Worm (Caenorhabditis elegans) whole organism, L2 larva: ENCODE results near the gene ant-1.4.

Experiments
- C34F6.9 ChIP-seq: fragments of 150-350 bp; optimal IDR thresholded peaks from 2 replicates; lab custom pipeline; 2014; ENCODE audit warnings: missing biosample characterization, missing genetic modification characterization
- R02D3.7 ChIP-seq: fragments of 150-350 bp; optimal IDR thresholded peaks from 2 replicates; lab custom pipeline; 2014; ENCODE audit warnings: missing biosample characterization, missing genetic modification characterization
- Y55F3AM.14 ChIP-seq: fragments of 200-800 bp; sonication (Bioruptor generic); optimal IDR thresholded peaks from 2 replicates; lab custom pipeline; 2018; ENCODE audit warnings: mild to moderate bottlenecking, missing genetic modification characterization, missing compliant biosample characterization
- ZK546.5 ChIP-seq: sonication (generic microtip); optimal IDR thresholded peaks from 2 replicates; lab custom pipeline; 2017; ENCODE audit warnings: missing biosample characterization, missing genetic modification characterization
- alr-1 ChIP-seq: fragments of 150-350 bp; optimal IDR thresholded peaks from 2 replicates; lab custom pipeline; 2014; ENCODE audit warnings: missing biosample characterization, missing genetic modification characterization
- aly-2 ChIP-seq: fragments of 150-350 bp; optimal IDR thresholded peaks from 2 replicates; lab custom pipeline; 2014; ENCODE audit warnings: missing biosample characterization, missing genetic modification characterization
- ceh-16 ChIP-seq: fragments of 150-350 bp; optimal IDR thresholded peaks from 2 replicates; lab custom pipeline; 2014; ENCODE audit warnings: missing biosample characterization, missing genetic modification characterization
- crh-2 ChIP-seq: sonication (generic microtip); optimal IDR thresholded peaks from 2 replicates; lab custom pipeline; 2017; ENCODE audit warnings: missing biosample characterization, missing genetic modification characterization
- dmd-4 ChIP-seq: sonication (generic microtip); optimal IDR thresholded peaks from 2 replicates; lab custom pipeline; 2017; ENCODE audit warnings: missing biosample characterization, missing genetic modification characterization
- elt-1 ChIP-seq: fragments of 150-350 bp; optimal IDR thresholded peaks from 2 replicates; lab custom pipeline; 2014; ENCODE audit warnings: missing biosample characterization, missing genetic modification characterization
- elt-3 ChIP-seq: sonication (generic microtip); optimal IDR thresholded peaks from 2 replicates; lab custom pipeline; 2017; ENCODE audit warnings: missing biosample characterization, missing genetic modification characterization
- fos-1 ChIP-seq: fragments of 150-350 bp; optimal IDR thresholded peaks from 2 replicates; lab custom pipeline; 2014; ENCODE audit warnings: missing biosample characterization, missing genetic modification characterization
- gmeb-1 ChIP-seq: fragments of 150-350 bp; optimal IDR thresholded peaks from 2 replicates; lab custom pipeline; 2014; ENCODE audit warnings: missing biosample characterization, missing genetic modification characterization
- lin-11 ChIP-seq: fragments of 150-350 bp; sonication (generic microtip); optimal IDR thresholded peaks from 2 replicates; lab custom pipeline; 2014; ENCODE audit warnings: missing biosample characterization, missing genetic modification characterization, inconsistent platforms, mixed read lengths
- lin-13 ChIP-seq: fragments of 150-350 bp; optimal IDR thresholded peaks from 2 replicates; lab custom pipeline; 2014; ENCODE audit warnings: missing biosample characterization, missing genetic modification reagents, missing genetic modification characterization
- mab-5 ChIP-seq: fragments of 150-350 bp; optimal IDR thresholded peaks from 2 replicates; lab custom pipeline; 2014; ENCODE audit warnings: missing biosample characterization, missing genetic modification characterization
- mbf-1 ChIP-seq: sonication (generic microtip); optimal IDR thresholded peaks from 2 replicates; lab custom pipeline; 2017; ENCODE audit warnings: missing biosample characterization, missing genetic modification characterization
- mdl-1 ChIP-seq, 2 experiments: fragments of 150-350 bp in 1 of 2; sonication (generic microtip) in 1 of 2; optimal IDR thresholded peaks; 2 replicates each; lab custom pipeline; 2017; ENCODE audit warnings: missing biosample characterization in 2 of 2, missing genetic modification characterization in 2 of 2
- nhr-10 ChIP-seq: sonication (generic microtip); optimal IDR thresholded peaks from 2 replicates; lab custom pipeline; 2017; ENCODE audit warnings: missing biosample characterization, missing genetic modification characterization
- nhr-11 ChIP-seq: fragments of 150-350 bp; optimal IDR thresholded peaks from 2 replicates; lab custom pipeline; 2014; ENCODE audit warnings: missing biosample characterization, missing genetic modification characterization
- nhr-129 ChIP-seq: fragments of 150-350 bp; optimal IDR thresholded peaks from 2 replicates; lab custom pipeline; 2014; ENCODE audit warnings: missing biosample characterization, missing genetic modification characterization
- nhr-21 ChIP-seq: fragments of 150-350 bp; optimal IDR thresholded peaks from 2 replicates; lab custom pipeline; 2014; ENCODE audit warnings: missing biosample characterization, missing genetic modification characterization
- nhr-23 ChIP-seq: fragments of 150-350 bp; optimal IDR thresholded peaks from 2 replicates; lab custom pipeline; 2014; ENCODE audit warnings: missing biosample characterization, missing genetic modification reagents, missing genetic modification characterization
- nhr-237 ChIP-seq: fragments of 150-350 bp; optimal IDR thresholded peaks from 2 replicates; lab custom pipeline; 2014; ENCODE audit warnings: missing biosample characterization, missing genetic modification characterization
- nhr-25 ChIP-seq: fragments of 150-350 bp; sonication (generic microtip); optimal IDR thresholded peaks from 3 replicates; lab custom pipeline; 2014; ENCODE audit warnings: missing biosample characterization, missing genetic modification characterization
- nhr-6 ChIP-seq: fragments of 150-350 bp; optimal IDR thresholded peaks from 2 replicates; lab custom pipeline; 2014; ENCODE audit warnings: missing biosample characterization, missing genetic modification characterization
- nhr-77 ChIP-seq: fragments of 150-350 bp; optimal IDR thresholded peaks from 2 replicates; lab custom pipeline; 2014; ENCODE audit warnings: missing biosample characterization, missing genetic modification characterization
- sem-4 ChIP-seq: fragments of 150-350 bp; optimal IDR thresholded peaks from 2 replicates; lab custom pipeline; 2014; ENCODE audit warnings: missing biosample characterization, missing genetic modification reagents, missing genetic modification characterization
- skn-1 ChIP-seq: sonication (generic microtip); optimal IDR thresholded peaks from 2 replicates; lab custom pipeline; 2017; ENCODE audit warnings: missing biosample characterization, missing genetic modification characterization
- sma-3 ChIP-seq: sonication (generic microtip); optimal IDR thresholded peaks from 2 replicates; lab custom pipeline; 2016; ENCODE audit warnings: missing genetic modification reagents, missing genetic modification characterization, missing compliant biosample characterization
- sma-9 ChIP-seq, 2 experiments: fragments of 150-350 bp in 1 of 2; sonication (generic microtip) in 1 of 2; optimal IDR thresholded peaks; 2 replicates each; lab custom pipeline; 2014 to 2016; ENCODE audit warnings: missing genetic modification characterization in 2 of 2, mild to moderate bottlenecking in 1 of 2, missing biosample characterization in 1 of 2, missing compliant biosample characterization in 1 of 2, missing genetic modification reagents in 1 of 2, moderate library complexity in 1 of 2
- snpc-4 ChIP-seq: fragments of 150-350 bp; optimal IDR thresholded peaks from 2 replicates; lab custom pipeline; 2014; ENCODE audit warnings: missing biosample characterization, missing genetic modification characterization
- unc-55 ChIP-seq: fragments of 150-350 bp; sonication (generic microtip); optimal IDR thresholded peaks from 3 replicates; lab custom pipeline; 2014; ENCODE audit warnings: missing biosample characterization, missing genetic modification reagents, missing genetic modification characterization
- unc-62 ChIP-seq: fragments of 150-350 bp; optimal IDR thresholded peaks from 2 replicates; lab custom pipeline; 2014; ENCODE audit warnings: missing biosample characterization, missing genetic modification reagents, missing genetic modification characterization
- zag-1 ChIP-seq: fragments of 150-350 bp; optimal IDR thresholded peaks from 2 replicates; lab custom pipeline; 2014; ENCODE audit warnings: missing biosample characterization, missing genetic modification characterization
- ztf-4 ChIP-seq: fragments of 150-350 bp; optimal IDR thresholded peaks from 2 replicates; lab custom pipeline; 2014; ENCODE audit warnings: missing biosample characterization, missing genetic modification characterization

ant-1.4 gene

ce11 chrIV:8454076-8454475 is 6.0 kb downstream of the ant-1.4 start:
- TF ChIP-seq fos-1 (tag; lab: Kevin White, UChicago) = peak; percentile 44
- TF ChIP-seq aly-2 (tag; lab: Kevin White, UChicago) = no peak
- no peak for TF ChIP-seq ZK546.5 (tag; lab: Kevin White, UChicago)
- no peak for TF ChIP-seq gmeb-1
- no peak for TF ChIP-seq zag-1
- TF ChIP-seq mbf-1 (tag; lab: Kevin White, UChicago) = no peak
- TF ChIP-seq, all 48 proteins: peak for 1

- TF ChIP-seq gmeb-1 (peak; percentile 19), fos-1 (tag; lab: Kevin White, UChicago) (peak; percentile 65), C34F6.9 (tag; lab: Kevin White, UChicago) (no peak), unc-62 (GFP tag; lab: Kevin White, UChicago) (no peak), crh-2 (peak; percentile 63), sma-9 (GFP tag; optimal IDR thresholded peaks at IDR 0.05; lab: Kevin White, UChicago) (peak; percentile 55), sma-9 (tag; optimal IDR thresholded peaks at IDR 0.05; lab: Kevin White, UChicago) (no peak), nhr-129 (peak; percentile 4)
- TF ChIP-seq, all 48 proteins: peak for 5
Observed at ce11 chrIV:8453178-8453577, 6.9 kb downstream of the ant-1.4 start.

- TF ChIP-seq sma-3 (GFP tag; lab: Kevin White, UChicago) (no peak), gmeb-1 (no peak), nhr-10 (tag; lab: Kevin White, UChicago) (no peak), mab-5 (tag; lab: Kevin White, UChicago) (no peak), fos-1 (tag; lab: Kevin White, UChicago) (peak; percentile 34), nhr-6 (tag; lab: Kevin White, UChicago) (no peak), sma-9 (GFP tag; optimal IDR thresholded peaks at IDR 0.05; lab: Kevin White, UChicago) (peak; percentile 15), sma-9 (tag; optimal IDR thresholded peaks at IDR 0.05; lab: Kevin White, UChicago) (no peak)
Observed at ce11 chrIV:8451709-8452248, 8.3 kb downstream of the ant-1.4 start, which contains the start of gene eppl-1. TSS of gene eppl-1 (minus strand) at chrIV:8451759.

- peak; percentile 71 for TF ChIP-seq sma-9 (GFP tag; optimal IDR thresholded peaks at IDR 0.05; lab: Kevin White, UChicago)
- TF ChIP-seq sma-9 (tag; optimal IDR thresholded peaks at IDR 0.05; lab: Kevin White, UChicago) = no peak
- TF ChIP-seq gmeb-1 = peak; percentile 38
- peak; percentile 86 for TF ChIP-seq fos-1 (tag; lab: Kevin White, UChicago)
- TF ChIP-seq unc-62 (GFP tag; lab: Kevin White, UChicago) = no peak
- no peak for TF ChIP-seq zag-1
- peak; percentile 48 for TF ChIP-seq crh-2
Observed at ce11 chrIV:8450534-8450933, 9.6 kb downstream of the ant-1.4 start.

ce11 chrIV:8449869-8450268 is 10.2 kb downstream of the ant-1.4 start:
- TF ChIP-seq nhr-129 (no peak), ZK546.5 (tag; lab: Kevin White, UChicago) (no peak), C34F6.9 (tag; lab: Kevin White, UChicago) (no peak), lin-11 (tag; lab: Kevin White, UChicago) (no peak)
- TF ChIP-seq, all 48 proteins: peak for 0

- no peak for TF ChIP-seq sma-9 (GFP tag; optimal IDR thresholded peaks at IDR 0.05; lab: Kevin White, UChicago)
- TF ChIP-seq sma-9 (tag; optimal IDR thresholded peaks at IDR 0.05; lab: Kevin White, UChicago) = no peak
- TF ChIP-seq lin-13 (GFP tag; lab: Kevin White, UChicago) = no peak
- no peak for TF ChIP-seq snpc-4
- no peak for TF ChIP-seq nhr-6 (tag; lab: Kevin White, UChicago)
- no peak for TF ChIP-seq unc-55 (GFP tag; lab: Kevin White, UChicago)
- no peak for TF ChIP-seq nhr-129
Observed at ce11 chrIV:8446904-8447303, 13.2 kb downstream of the ant-1.4 start, which contains the start of gene T01B11.1. TSS of gene T01B11.1 (plus strand) at chrIV:8447204.

- TF ChIP-seq fos-1 (tag; lab: Kevin White, UChicago) (peak; percentile 91), nhr-21 (tag; lab: Kevin White, UChicago) (peak; percentile 96), dmd-4 (tag; lab: Kevin White, UChicago) (no peak), mdl-1 (tag; optimal IDR thresholded peaks at IDR 0.05; lab: Kevin White, UChicago) (peak; percentile 81 to 94), nhr-237 (tag; lab: Kevin White, UChicago) (peak; percentile 45), elt-1 (tag; lab: Kevin White, UChicago) (no peak), ztf-4 (peak; percentile 93), nhr-10 (tag; lab: Kevin White, UChicago) (peak; percentile 71), gmeb-1 (peak; percentile 88), sem-4 (peak; percentile 96), mbf-1 (tag; lab: Kevin White, UChicago) (no peak), nhr-11 (no peak), unc-62 (GFP tag; lab: Kevin White, UChicago) (peak; percentile 43), elt-3 (tag; lab: Kevin White, UChicago) (no peak), nhr-23 (tag; lab: Kevin White, UChicago) (no peak), nhr-77 (tag; lab: Kevin White, UChicago) (peak; percentile 39), mab-5 (tag; lab: Kevin White, UChicago) (peak; percentile 82), crh-2 (peak; percentile 97), ceh-16 (tag; lab: Kevin White, UChicago) (peak; percentile 87), unc-55 (GFP tag; lab: Kevin White, UChicago) (peak; percentile 99), R02D3.7 (peak; percentile 42), skn-1 (tag; lab: Kevin White, UChicago) (no peak), ZK546.5 (tag; lab: Kevin White, UChicago) (peak; percentile 87), nhr-129 (peak; percentile 96), Y55F3AM.14 (GFP tag; lab: Kevin White, UChicago) (peak; percentile 83), alr-1 (no peak), nhr-25 (tag; lab: Kevin White, UChicago) (peak; percentile 96)
Observed at ce11 chrIV:8432709-8433108, 27.4 kb downstream of the ant-1.4 start, which contains the start of the genes T26A8.4 and pdtf-1. TSS of gene T26A8.4 (minus strand) at chrIV:8432893. TSS of gene pdtf-1 (plus strand) at chrIV:8433038.
